Fruit fly (Drosophila melanogaster) whole organism, embryonic: Measurements from ENCODE around the gene Duox.
A peak's percentile ranks its signal among the peaks of the same experiment; 100 is the strongest.

Experiments
- Awh ChIP-seq: fragments of 200-800 bp; sonication (Bioruptor generic); IDR thresholded peaks from 2 replicates; pipeline ENCODE4, ENCODE4 v1.3.6; 2022; ENCODE audit warnings: missing biosample characterization, missing genetic modification characterization
- CG10543 ChIP-seq: fragments of 200-800 bp; sonication (Bioruptor generic); optimal IDR thresholded peaks from 3 replicates; lab custom pipeline; 2017; ENCODE audit warnings: missing biosample characterization, mild to moderate bottlenecking, missing genetic modification characterization, moderate library complexity
- CG11695 ChIP-seq: fragments of 200-800 bp; sonication (Bioruptor generic); IDR thresholded peaks from 3 replicates; pipeline ENCODE4 v1.3.6; 2022; ENCODE audit warnings: missing biosample characterization, missing genetic modification characterization
- CG12659 ChIP-seq: fragments of 200-800 bp; sonication (Bioruptor generic); optimal IDR thresholded peaks from 3 replicates; lab custom pipeline; 2017; ENCODE audit warnings: mild to moderate bottlenecking, missing biosample characterization, missing genetic modification reagents, missing genetic modification characterization
- CG12744 ChIP-seq: fragments of 200-800 bp; sonication (Bioruptor generic); optimal IDR thresholded peaks from 2 replicates; lab custom pipeline; 2016; ENCODE audit warnings: missing biosample characterization, missing genetic modification characterization
- CG14667 ChIP-seq: fragments of 200-800 bp; sonication (Bioruptor generic); IDR thresholded peaks from 2 replicates; pipeline ENCODE4 v1.3.6; 2022; ENCODE audit warnings: missing biosample characterization, missing genetic modification characterization
- CG15011 ChIP-seq: fragments of 200-800 bp; sonication (Bioruptor generic); optimal IDR thresholded peaks from 3 replicates; lab custom pipeline; 2018; ENCODE audit warnings: missing biosample characterization, mild to moderate bottlenecking, missing genetic modification characterization
- CG17328 ChIP-seq: fragments of 200-800 bp; sonication (Bioruptor generic); IDR thresholded peaks from 2 replicates; pipeline ENCODE4 v1.3.6; 2022; ENCODE audit warnings: missing biosample characterization, missing genetic modification characterization
- CG17385 ChIP-seq: fragments of 200-800 bp; sonication (Bioruptor generic); optimal IDR thresholded peaks from 3 replicates; lab custom pipeline; 2018; ENCODE audit warnings: missing biosample characterization, mild to moderate bottlenecking, missing genetic modification characterization
- CG17568 ChIP-seq: fragments of 200-800 bp; sonication (Bioruptor generic); optimal IDR thresholded peaks from 2 replicates; lab custom pipeline; 2018; ENCODE audit warnings: missing biosample characterization, mild to moderate bottlenecking, missing genetic modification characterization, moderate library complexity
- CG17612 ChIP-seq: fragments of 200-800 bp; sonication (Bioruptor generic); IDR thresholded peaks from 2 replicates; pipeline ENCODE4 v1.3.6; 2022; ENCODE audit warnings: missing biosample characterization, missing genetic modification characterization
- CG2116 ChIP-seq: fragments of 200-800 bp; sonication (Bioruptor generic); optimal IDR thresholded peaks from 3 replicates; lab custom pipeline; 2018; ENCODE audit warnings: missing biosample characterization, mild to moderate bottlenecking, missing genetic modification characterization
- CG31441 ChIP-seq: fragments of 200-800 bp; sonication (Bioruptor generic); IDR thresholded peaks from 2 replicates; pipeline ENCODE4 v1.3.6; 2022; ENCODE audit warnings: missing biosample characterization, missing genetic modification characterization
- CG32772 ChIP-seq: fragments of 200-800 bp; sonication (Bioruptor generic); IDR thresholded peaks from 2 replicates; pipeline ENCODE4 v1.3.6; 2022; ENCODE audit warnings: missing biosample characterization, missing genetic modification characterization
- CG33213 ChIP-seq: fragments of 200-800 bp; sonication (Bioruptor generic); optimal IDR thresholded peaks from 3 replicates; lab custom pipeline; 2016; ENCODE audit warnings: missing biosample characterization, missing genetic modification characterization
- CG34376 ChIP-seq: fragments of 200-800 bp; sonication (Bioruptor generic); optimal IDR thresholded peaks from 2 replicates; lab custom pipeline; 2018; ENCODE audit warnings: missing biosample characterization, mild to moderate bottlenecking, missing genetic modification characterization
- CG4328 ChIP-seq: fragments of 200-800 bp; sonication (Bioruptor generic); optimal IDR thresholded peaks from 3 replicates; lab custom pipeline; 2017; ENCODE audit warnings: missing biosample characterization, missing genetic modification reagents, missing genetic modification characterization
- CG4424 ChIP-seq: fragments of 200-800 bp; sonication (Bioruptor generic); optimal IDR thresholded peaks from 3 replicates; lab custom pipeline; 2016; ENCODE audit warnings: missing biosample characterization, missing genetic modification characterization
- CG8359 ChIP-seq: fragments of 200-800 bp; sonication (Bioruptor generic); optimal IDR thresholded peaks from 2 replicates; lab custom pipeline; 2017; ENCODE audit warnings: missing biosample characterization, mild to moderate bottlenecking, missing genetic modification characterization, borderline replicate concordance
- D19A ChIP-seq: fragments of 200-800 bp; optimal IDR thresholded peaks from 3 replicates; lab custom pipeline; 2019; ENCODE audit warnings: missing biosample characterization, mild to moderate bottlenecking, missing genetic modification characterization, moderate library complexity
- E2f2 ChIP-seq: fragments of 200-800 bp; sonication (Bioruptor generic); IDR thresholded peaks from 2 replicates; pipeline ENCODE4 v1.3.6; 2022; ENCODE audit warnings: missing biosample characterization, missing genetic modification characterization
- HLHmδ ChIP-seq: fragments of 200-800 bp; sonication (Bioruptor generic); optimal IDR thresholded peaks from 2 replicates; lab custom pipeline; 2018; ENCODE audit warnings: missing biosample characterization, mild to moderate bottlenecking, missing genetic modification characterization, moderate library complexity
- Hey ChIP-seq: fragments of 200-800 bp; sonication (Bioruptor generic); optimal IDR thresholded peaks from 3 replicates; lab custom pipeline; 2018; ENCODE audit warnings: missing biosample characterization, mild to moderate bottlenecking, missing genetic modification characterization
- Hr51 ChIP-seq, 2 experiments: fragments of 200-800 bp; sonication (Bioruptor generic); optimal IDR thresholded peaks; 2 replicates in 1 of 2; 3 replicates in 1 of 2; lab custom pipeline; 2016 to 2018; ENCODE audit warnings: missing biosample characterization in 2 of 2, missing genetic modification characterization in 2 of 2, mild to moderate bottlenecking in 1 of 2, moderate library complexity in 1 of 2
- Lhr ChIP-seq: fragments of 200-800 bp; sonication (Bioruptor generic); optimal IDR thresholded peaks from 3 replicates; lab custom pipeline; 2017; ENCODE audit warnings: mild to moderate bottlenecking, missing biosample characterization, missing genetic modification reagents, missing genetic modification characterization
- MBD-R2 ChIP-seq: fragments of 200-800 bp; sonication (Bioruptor generic); IDR thresholded peaks from 2 replicates; pipeline ENCODE4 v1.3.6; 2022; ENCODE audit warnings: missing biosample characterization, missing genetic modification characterization
- NK7.1 ChIP-seq: fragments of 200-800 bp; sonication (Bioruptor generic); optimal IDR thresholded peaks from 3 replicates; lab custom pipeline; 2016; ENCODE audit warnings: missing biosample characterization, missing genetic modification characterization
- Side ChIP-seq: fragments of 200-800 bp; sonication (Bioruptor generic); optimal IDR thresholded peaks from 2 replicates; lab custom pipeline; 2016; ENCODE audit warnings: missing biosample characterization, missing genetic modification characterization
- Stat92E ChIP-seq, 3 experiments: fragments of >200 bp in 2 of 3; fragments of 200-800 bp in 1 of 3; sonication (Bioruptor generic) in 1 of 3; optimal IDR thresholded peaks; 2 replicates each; lab custom pipeline; 2017 to 2019; ENCODE audit warnings: missing biosample characterization in 3 of 3, missing genetic modification characterization in 3 of 3, mild to moderate bottlenecking in 1 of 3, moderate library complexity in 1 of 3
- aop ChIP-seq: fragments of 200-800 bp; sonication (Bioruptor generic); IDR thresholded peaks from 2 replicates; pipeline ENCODE4 v1.3.6; 2022; ENCODE audit warnings: missing biosample characterization, missing genetic modification characterization
- ase ChIP-seq: fragments of 200-800 bp; sonication (Bioruptor generic); IDR thresholded peaks from 3 replicates; pipeline ENCODE4 v1.3.6; 2022; ENCODE audit warnings: missing biosample characterization, missing genetic modification characterization
- ash1 ChIP-seq: fragments of 200-800 bp; sonication (Bioruptor generic); optimal IDR thresholded peaks from 2 replicates; lab custom pipeline; 2018; ENCODE audit warnings: missing biosample characterization, mild to moderate bottlenecking, missing genetic modification characterization
- az2 ChIP-seq: fragments of 200-800 bp; sonication (Bioruptor generic); optimal IDR thresholded peaks from 3 replicates; lab custom pipeline; 2016; ENCODE audit warnings: missing biosample characterization, missing genetic modification characterization
- cato ChIP-seq: fragments of 200-800 bp; sonication (Bioruptor generic); optimal IDR thresholded peaks from 2 replicates; lab custom pipeline; 2016; ENCODE audit warnings: missing biosample characterization, missing genetic modification characterization, borderline replicate concordance
- cg ChIP-seq: fragments of 200-800 bp; sonication (Bioruptor generic); optimal IDR thresholded peaks from 3 replicates; lab custom pipeline; 2019; ENCODE audit warnings: missing biosample characterization, mild to moderate bottlenecking, missing genetic modification characterization, moderate library complexity
- dmrt11E ChIP-seq: fragments of 200-800 bp; sonication (Bioruptor generic); optimal IDR thresholded peaks from 3 replicates; lab custom pipeline; 2018; ENCODE audit warnings: missing biosample characterization, mild to moderate bottlenecking, missing genetic modification characterization, moderate library complexity
- dpn ChIP-seq, 2 experiments: fragments of 200-800 bp; sonication (Bioruptor generic); optimal IDR thresholded peaks; 3 replicates each; lab custom pipeline; 2016; ENCODE audit warnings: missing biosample characterization in 2 of 2, missing genetic modification characterization in 2 of 2
- dysf ChIP-seq: fragments of 200-800 bp; sonication (Bioruptor generic); IDR thresholded peaks from 3 replicates; pipeline ENCODE4 v1.3.6; 2022; ENCODE audit warnings: missing biosample characterization, missing genetic modification characterization
- fd64A ChIP-seq: fragments of 200-800 bp; sonication (Bioruptor generic); optimal IDR thresholded peaks from 3 replicates; lab custom pipeline; 2018; ENCODE audit warnings: missing biosample characterization, mild to moderate bottlenecking, missing genetic modification characterization
- gcm ChIP-seq: fragments of 200-800 bp; sonication (Bioruptor generic); optimal IDR thresholded peaks from 2 replicates; lab custom pipeline; 2019; ENCODE audit warnings: missing biosample characterization, mild to moderate bottlenecking, missing genetic modification characterization, moderate library complexity
- ken ChIP-seq: fragments of 200-800 bp; sonication (Bioruptor generic); IDR thresholded peaks from 3 replicates; pipeline ENCODE4 v1.3.6; 2022; ENCODE audit warnings: missing biosample characterization, missing genetic modification characterization
- knrl ChIP-seq: fragments of 200-800 bp; sonication (Bioruptor generic); IDR thresholded peaks from 3 replicates; pipeline ENCODE4 v1.3.6; 2022; ENCODE audit warnings: missing biosample characterization, missing genetic modification characterization; ENCODE audit not compliant: partially characterized antibody
- lbe ChIP-seq: fragments of 200-800 bp; sonication (Bioruptor generic); optimal IDR thresholded peaks from 2 replicates; lab custom pipeline; 2016; ENCODE audit warnings: missing biosample characterization, mild to moderate bottlenecking, missing genetic modification characterization
- pnt ChIP-seq: fragments of 200-800 bp; sonication (Bioruptor generic); optimal IDR thresholded peaks from 3 replicates; lab custom pipeline; 2016; ENCODE audit warnings: missing biosample characterization, missing genetic modification characterization
- prd ChIP-seq, 3 experiments: fragments of >200 bp in 2 of 3; fragments of 200-800 bp in 1 of 3; sonication (Bioruptor generic) in 1 of 3; optimal IDR thresholded peaks in 2 of 3; IDR thresholded peaks in 1 of 3; 2 replicates in 2 of 3; 3 replicates in 1 of 3; pipeline versions ENCODE4 v1.3.6 to Lab custom; 2017 to 2022; ENCODE audit warnings: missing biosample characterization in 1 of 3, missing genetic modification characterization in 1 of 3
- sc ChIP-seq, 3 experiments: fragments of >200 bp in 2 of 3; fragments of 200-800 bp in 1 of 3; sonication (Bioruptor generic) in 1 of 3; optimal IDR thresholded peaks; 2 replicates in 2 of 3; 3 replicates in 1 of 3; lab custom pipeline; 2017; ENCODE audit warnings: mild to moderate bottlenecking in 1 of 3, missing biosample characterization in 1 of 3, missing genetic modification characterization in 1 of 3, missing genetic modification reagents in 1 of 3
- tgo ChIP-seq: fragments of 200-800 bp; sonication (Bioruptor generic); IDR thresholded peaks from 3 replicates; pipeline ENCODE4 v1.3.6; 2022; ENCODE audit warnings: missing biosample characterization, missing genetic modification characterization
- vnd ChIP-seq: fragments of 200-800 bp; sonication (Bioruptor generic); IDR thresholded peaks from 3 replicates; pipeline ENCODE4 v1.3.6; 2022; ENCODE audit warnings: missing biosample characterization, missing genetic modification characterization; ENCODE audit not compliant: partially characterized antibody

Duox gene

dm6 chr2L:2872309-2872932, 42.4 kb upstream of the Duox start (continued):
- TF ChIP-seq dysf (GFP tag; lab: Robert Waterston, UW), result peak; percentile 72
- no peak for TF ChIP-seq MBD-R2
- no peak for TF ChIP-seq NK7.1 (GFP tag; lab: Kevin White, UChicago)
- no peak for TF ChIP-seq CG17612 (GFP tag; lab: Robert Waterston, UW)
- TF ChIP-seq CG15011 (GFP tag; lab: Kevin White, UChicago), result no peak
- no peak for TF ChIP-seq Hey (tag; lab: Kevin White, UChicago)
- TF ChIP-seq cg (GFP tag; lab: Kevin White, UChicago), result peak; percentile 44
- TF ChIP-seq Stat92E (GFP tag; optimal IDR thresholded peaks at IDR 0.05; lab: Kevin White, UChicago), result no peak
- no peak for TF ChIP-seq knrl (GFP tag; lab: Robert Waterston, UW)
- peak; percentile 28; the same call in 1 of the 2 replicates for TF ChIP-seq CG31441 (GFP tag; lab: Robert Waterston, UW)
- TF ChIP-seq CG12659 (GFP tag; lab: Kevin White, UChicago), result peak; percentile 47
- no peak for TF ChIP-seq dmrt11E (tag; lab: Kevin White, UChicago)
- no peak for TF ChIP-seq fd64A (GFP tag; lab: Kevin White, UChicago)
- TF ChIP-seq CG10543, result peak; percentile 29
- TF ChIP-seq ash1 (GFP tag; lab: Kevin White, UChicago), result no peak
- TF ChIP-seq CG4328 (GFP tag; lab: Kevin White, UChicago), result no peak
- no peak for TF ChIP-seq CG2116
- TF ChIP-seq ase (GFP tag; lab: Robert Waterston, UW), result 0 out of 3 replicates have a peak, but pooled peaks have one; percentile 17
- no peak for TF ChIP-seq cato (GFP tag; lab: Kevin White, UChicago)
- peak; percentile 55 for TF ChIP-seq D19A
- TF ChIP-seq CG4424, result no peak
- no peak for TF ChIP-seq lbe (GFP tag; lab: Kevin White, UChicago)
- no peak for TF ChIP-seq Side (GFP tag; lab: Kevin White, UChicago)
- peak; percentile 26; the same call in 1 of the 3 replicates for TF ChIP-seq tgo
- peak in 1 of 2 experiments; percentile 84 for TF ChIP-seq Hr51 (GFP tag; optimal IDR thresholded peaks at IDR 0.05; lab: Kevin White, UChicago)
- TF ChIP-seq sc (optimal IDR thresholded peaks at IDR 0.05; lab: Kevin White, UChicago), result no peak
- no peak for TF ChIP-seq sc (GFP tag; optimal IDR thresholded peaks at IDR 0.05; lab: Kevin White, UChicago)
- TF ChIP-seq prd (optimal IDR thresholded peaks at IDR 0.05; lab: Kevin White, UChicago), result no peak
- peak; percentile 31; the same call in 1 of the 3 replicates for TF ChIP-seq prd (GFP tag; IDR thresholded peaks at IDR 0.05; lab: Robert Waterston, UW)
- TF ChIP-seq gcm (GFP tag; lab: Kevin White, UChicago), result peak; percentile 24
- no peak for TF ChIP-seq pnt (GFP tag; lab: Kevin White, UChicago)
- 0 out of 2 replicates have a peak, but pooled peaks have one; percentile 9 for TF ChIP-seq E2f2
- no peak for TF ChIP-seq Lhr (GFP tag; lab: Kevin White, UChicago)
- TF ChIP-seq CG34376 (GFP tag; lab: Kevin White, UChicago), result peak; percentile 74
- TF ChIP-seq vnd (GFP tag; lab: Robert Waterston, UW), result no peak
- TF ChIP-seq CG17385 (GFP tag; lab: Kevin White, UChicago), result peak; percentile 30
- TF ChIP-seq ken (GFP tag; lab: Robert Waterston, UW), result no peak
- TF ChIP-seq CG33213 (GFP tag; lab: Kevin White, UChicago), result no peak
- TF ChIP-seq dpn (GFP tag; optimal IDR thresholded peaks at IDR 0.05; lab: Kevin White, UChicago), result peak in 1 of 2 experiments; percentile 13
- no peak for TF ChIP-seq aop
- no peak for TF ChIP-seq CG8359
- TF ChIP-seq CG17328 (GFP tag; lab: Robert Waterston, UW), result no peak
- TF ChIP-seq CG14667, result peak; percentile 20; the same call in 1 of the 2 replicates
- TF ChIP-seq CG32772, result no peak
- TF ChIP-seq CG17568 (GFP tag; lab: Kevin White, UChicago), result no peak
- no peak for TF ChIP-seq az2
- TF ChIP-seq Awh (GFP tag; lab: Robert Waterston, UW), result no peak; the same call in 1 of the 2 replicates
- TF ChIP-seq HLHmδ, result no peak
- no peak for TF ChIP-seq CG12744 (GFP tag; lab: Kevin White, UChicago)
- TF ChIP-seq CG11695, result peak; percentile 73
